Fruit fly (Drosophila melanogaster) whole organism, embryonic: Measurements from ENCODE around the gene Rab3GAP1.

Source experiments
- Ada2b ChIP-seq: fragments of 200-800 bp; sonication (Bioruptor generic); IDR thresholded peaks from 2 replicates; pipeline ENCODE4 v1.3.6; 2022; ENCODE audit warnings: missing biosample characterization, missing genetic modification characterization
- Bteb2 ChIP-seq: fragments of 200-800 bp; sonication (Bioruptor generic); optimal IDR thresholded peaks from 2 replicates; lab custom pipeline; 2016; ENCODE audit warnings: missing biosample characterization, missing genetic modification characterization
- CG10147 ChIP-seq: fragments of 200-800 bp; sonication (Bioruptor generic); optimal IDR thresholded peaks from 2 replicates; lab custom pipeline; 2019; ENCODE audit warnings: missing biosample characterization, mild to moderate bottlenecking, missing genetic modification characterization, moderate library complexity
- CG10366 ChIP-seq: fragments of 200-800 bp; sonication (Bioruptor generic); IDR thresholded peaks from 2 replicates; pipeline ENCODE4 v1.3.6; 2022; ENCODE audit warnings: missing biosample characterization, missing genetic modification characterization
- CG10431 ChIP-seq: fragments of 200-800 bp; sonication (Bioruptor generic); optimal IDR thresholded peaks from 3 replicates; lab custom pipeline; 2018; ENCODE audit warnings: missing biosample characterization, mild to moderate bottlenecking, missing genetic modification characterization
- CG10979 ChIP-seq: fragments of 200-800 bp; sonication (Bioruptor generic); optimal IDR thresholded peaks from 2 replicates; lab custom pipeline; 2018; ENCODE audit warnings: missing biosample characterization, mild to moderate bottlenecking, missing genetic modification characterization, moderate library complexity
- CG11085 ChIP-seq: fragments of 200-800 bp; sonication (Bioruptor generic); IDR thresholded peaks from 2 replicates; pipeline ENCODE4 v1.3.6; 2022; ENCODE audit warnings: missing biosample characterization, missing genetic modification characterization
- CG1603 ChIP-seq: fragments of 200-800 bp; sonication (Bioruptor generic); optimal IDR thresholded peaks from 2 replicates; lab custom pipeline; 2019; ENCODE audit warnings: missing biosample characterization, mild to moderate bottlenecking, missing genetic modification characterization, moderate library complexity
- CG17359 ChIP-seq: fragments of 200-800 bp; sonication (Bioruptor generic); optimal IDR thresholded peaks from 3 replicates; lab custom pipeline; 2018; ENCODE audit warnings: missing biosample characterization, mild to moderate bottlenecking, missing genetic modification characterization, moderate library complexity
- CG17612 ChIP-seq: fragments of 200-800 bp; sonication (Bioruptor generic); IDR thresholded peaks from 2 replicates; pipeline ENCODE4 v1.3.6; 2022; ENCODE audit warnings: missing biosample characterization, missing genetic modification characterization
- CG2202 ChIP-seq: fragments of 200-800 bp; sonication (Bioruptor generic); optimal IDR thresholded peaks from 2 replicates; lab custom pipeline; 2018; ENCODE audit warnings: missing biosample characterization, mild to moderate bottlenecking, missing genetic modification characterization
- CG30403 ChIP-seq: fragments of 200-800 bp; sonication (Bioruptor generic); optimal IDR thresholded peaks from 3 replicates; lab custom pipeline; 2016; ENCODE audit warnings: missing biosample characterization, missing genetic modification characterization
- CG30431 ChIP-seq: fragments of 200-800 bp; sonication (Bioruptor generic); optimal IDR thresholded peaks from 2 replicates; lab custom pipeline; 2017; ENCODE audit warnings: missing biosample characterization, missing genetic modification characterization
- CG4404 ChIP-seq: fragments of 200-800 bp; sonication (Bioruptor generic); IDR thresholded peaks from 2 replicates; pipeline ENCODE4 v1.3.6; 2022; ENCODE audit warnings: missing biosample characterization, missing genetic modification characterization
- CG7928 ChIP-seq: fragments of 200-800 bp; sonication (Bioruptor generic); optimal IDR thresholded peaks from 2 replicates; lab custom pipeline; 2017; ENCODE audit warnings: missing biosample characterization, mild to moderate bottlenecking, missing genetic modification characterization
- CG8089 ChIP-seq: fragments of 200-800 bp; sonication (Bioruptor generic); optimal IDR thresholded peaks from 3 replicates; lab custom pipeline; 2016; ENCODE audit warnings: missing biosample characterization, missing genetic modification characterization
- CG9817 ChIP-seq: fragments of 200-800 bp; sonication (Bioruptor generic); optimal IDR thresholded peaks from 2 replicates; lab custom pipeline; 2018; ENCODE audit warnings: missing biosample characterization, mild to moderate bottlenecking, missing genetic modification characterization, moderate library complexity
- D19A ChIP-seq: fragments of 200-800 bp; optimal IDR thresholded peaks from 3 replicates; lab custom pipeline; 2019; ENCODE audit warnings: missing biosample characterization, mild to moderate bottlenecking, missing genetic modification characterization, moderate library complexity
- Drgx ChIP-seq: fragments of 200-800 bp; sonication (Bioruptor generic); IDR thresholded peaks from 2 replicates; pipeline ENCODE4 v1.3.6; 2022; ENCODE audit warnings: missing biosample characterization, missing genetic modification characterization
- Fer1 ChIP-seq: fragments of 200-800 bp; sonication (Bioruptor generic); optimal IDR thresholded peaks from 2 replicates; lab custom pipeline; 2017; ENCODE audit warnings: missing biosample characterization, mild to moderate bottlenecking, missing genetic modification characterization
- Hey ChIP-seq: fragments of 200-800 bp; sonication (Bioruptor generic); optimal IDR thresholded peaks from 3 replicates; lab custom pipeline; 2018; ENCODE audit warnings: missing biosample characterization, mild to moderate bottlenecking, missing genetic modification characterization
- Hmr ChIP-seq: fragments of 200-800 bp; sonication (Bioruptor generic); optimal IDR thresholded peaks from 3 replicates; lab custom pipeline; 2017; ENCODE audit warnings: mild to moderate bottlenecking, missing biosample characterization, missing genetic modification reagents, missing genetic modification characterization
- Hr78 ChIP-seq, 2 experiments: fragments of 200-800 bp in 1 of 2; fragments of >200 bp in 1 of 2; sonication (Bioruptor generic) in 1 of 2; optimal IDR thresholded peaks; 2 replicates each; lab custom pipeline; 2017 to 2019; ENCODE audit warnings: missing biosample characterization in 2 of 2, missing genetic modification characterization in 2 of 2, mild to moderate bottlenecking in 1 of 2, moderate library complexity in 1 of 2
- Jarid2 ChIP-seq: fragments of 200-800 bp; sonication (Bioruptor generic); optimal IDR thresholded peaks from 3 replicates; lab custom pipeline; 2017; ENCODE audit warnings: mild to moderate bottlenecking, missing biosample characterization, missing genetic modification reagents, missing genetic modification characterization
- Kr ChIP-seq: fragments of 200-800 bp; sonication (Bioruptor generic); optimal IDR thresholded peaks from 2 replicates; lab custom pipeline; 2017; ENCODE audit warnings: missing biosample characterization, mild to moderate bottlenecking, missing genetic modification characterization
- Lhr ChIP-seq: fragments of 200-800 bp; sonication (Bioruptor generic); optimal IDR thresholded peaks from 3 replicates; lab custom pipeline; 2017; ENCODE audit warnings: mild to moderate bottlenecking, missing biosample characterization, missing genetic modification reagents, missing genetic modification characterization
- MBD-R2 ChIP-seq: fragments of 200-800 bp; sonication (Bioruptor generic); IDR thresholded peaks from 2 replicates; pipeline ENCODE4 v1.3.6; 2022; ENCODE audit warnings: missing biosample characterization, missing genetic modification characterization
- Meics ChIP-seq: fragments of 200-800 bp; sonication (Bioruptor generic); optimal IDR thresholded peaks from 2 replicates; lab custom pipeline; 2017; ENCODE audit warnings: missing biosample characterization, mild to moderate bottlenecking, missing genetic modification characterization
- NK7.1 ChIP-seq: fragments of 200-800 bp; sonication (Bioruptor generic); optimal IDR thresholded peaks from 3 replicates; lab custom pipeline; 2016; ENCODE audit warnings: missing biosample characterization, missing genetic modification characterization
- Taf1 ChIP-seq: fragments of 200-800 bp; sonication (Bioruptor generic); IDR thresholded peaks from 2 replicates; pipeline ENCODE4 v1.3.6; 2022; ENCODE audit warnings: missing biosample characterization, missing genetic modification characterization
- ap ChIP-seq: fragments of 200-800 bp; sonication (Bioruptor generic); IDR thresholded peaks from 2 replicates; pipeline ENCODE4 v1.3.6; 2022; ENCODE audit warnings: missing biosample characterization, missing genetic modification characterization
- ara ChIP-seq: fragments of 200-800 bp; sonication (Bioruptor generic); IDR thresholded peaks from 2 replicates; pipeline ENCODE4 v1.3.6; 2022; ENCODE audit warnings: missing biosample characterization, missing genetic modification characterization
- bsh ChIP-seq, 2 experiments: fragments of 200-800 bp; sonication (Bioruptor generic); optimal IDR thresholded peaks; 2 replicates each; lab custom pipeline; 2017 to 2018; ENCODE audit warnings: mild to moderate bottlenecking in 2 of 2, missing biosample characterization in 2 of 2, missing genetic modification characterization in 2 of 2, moderate library complexity in 1 of 2
- cato ChIP-seq: fragments of 200-800 bp; sonication (Bioruptor generic); optimal IDR thresholded peaks from 2 replicates; lab custom pipeline; 2016; ENCODE audit warnings: missing biosample characterization, missing genetic modification characterization, borderline replicate concordance
- dm ChIP-seq: fragments of 200-800 bp; sonication (Bioruptor generic); optimal IDR thresholded peaks from 3 replicates; lab custom pipeline; 2016; ENCODE audit warnings: missing biosample characterization, missing genetic modification characterization
- eyg ChIP-seq: fragments of 200-800 bp; sonication (Bioruptor generic); optimal IDR thresholded peaks from 3 replicates; lab custom pipeline; 2016; ENCODE audit warnings: missing biosample characterization, missing genetic modification characterization
- hb ChIP-seq: fragments of 200-800 bp; sonication (Bioruptor generic); IDR thresholded peaks from 3 replicates; pipeline ENCODE4 v1.3.6; 2022; ENCODE audit warnings: missing biosample characterization, missing genetic modification characterization; ENCODE audit not compliant: partially characterized antibody
- ind ChIP-seq: fragments of 200-800 bp; sonication (Bioruptor generic); optimal IDR thresholded peaks from 3 replicates; lab custom pipeline; 2016; ENCODE audit warnings: missing biosample characterization, missing genetic modification characterization
- lab ChIP-seq: fragments of 200-800 bp; sonication (Bioruptor generic); optimal IDR thresholded peaks from 3 replicates; lab custom pipeline; 2017; ENCODE audit warnings: missing biosample characterization, missing genetic modification characterization, mild to moderate bottlenecking, moderate library complexity, missing genetic modification reagents
- luna ChIP-seq: fragments of 200-800 bp; sonication (Bioruptor generic); optimal IDR thresholded peaks from 2 replicates; lab custom pipeline; 2016; ENCODE audit warnings: missing biosample characterization, missing genetic modification characterization
- phol ChIP-seq: fragments of 200-800 bp; sonication (Bioruptor generic); optimal IDR thresholded peaks from 3 replicates; lab custom pipeline; 2018; ENCODE audit warnings: missing biosample characterization, mild to moderate bottlenecking, missing genetic modification characterization, moderate library complexity
- sd ChIP-seq: fragments of 200-800 bp; sonication (Bioruptor generic); optimal IDR thresholded peaks from 3 replicates; lab custom pipeline; 2018; ENCODE audit warnings: missing biosample characterization, mild to moderate bottlenecking, missing genetic modification characterization, moderate library complexity
- sens ChIP-seq: fragments of 200-800 bp; sonication (Bioruptor generic); peaks from one replicate; lab custom pipeline; 2016; ENCODE audit warnings: missing biosample characterization, missing genetic modification characterization
- sisA ChIP-seq: fragments of 200-800 bp; sonication (Bioruptor generic); IDR thresholded peaks from 2 replicates; pipeline ENCODE4 v1.3.6; 2022; ENCODE audit warnings: missing biosample characterization, missing genetic modification characterization
- stc ChIP-seq: fragments of 200-800 bp; sonication (Bioruptor generic); IDR thresholded peaks from 2 replicates; pipeline ENCODE4 v1.3.6; 2022; ENCODE audit warnings: missing biosample characterization, missing genetic modification characterization
- stwl ChIP-seq: fragments of 200-800 bp; sonication (Bioruptor generic); optimal IDR thresholded peaks from 3 replicates; lab custom pipeline; 2018; ENCODE audit warnings: missing biosample characterization, mild to moderate bottlenecking, missing genetic modification characterization, moderate library complexity
- yki ChIP-seq: fragments of >200 bp; optimal IDR thresholded peaks from 3 replicates; lab custom pipeline; 2018

Rab3GAP1 gene

DNA sequence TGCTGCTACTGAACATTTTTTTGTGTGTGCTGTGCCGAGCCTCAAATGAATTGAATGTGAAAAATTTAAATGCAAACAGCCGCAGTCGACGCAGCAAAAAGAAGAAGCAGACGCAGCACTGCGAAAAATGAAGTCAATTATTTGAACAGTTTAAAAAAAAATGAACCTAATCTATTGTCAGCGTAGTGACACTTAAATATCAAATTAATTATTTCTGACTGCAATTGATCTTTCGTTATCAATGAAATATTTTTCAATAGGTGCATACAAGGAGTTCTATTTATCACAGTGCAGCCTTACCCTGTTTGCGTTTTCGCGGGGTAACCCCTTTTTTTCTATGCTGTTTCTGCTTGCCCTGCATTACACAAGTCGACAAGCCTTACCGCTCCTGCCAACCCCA lies 35.4 kb downstream of the Rab3GAP1 start (continued):
- no peak for TF ChIP-seq Hey (tag; lab: Kevin White, UChicago)
- no peak for TF ChIP-seq cato (GFP tag; lab: Kevin White, UChicago)
- TF ChIP-seq CG30403 (GFP tag; lab: Kevin White, UChicago): peak; percentile 8
- TF ChIP-seq Kr (GFP tag; lab: Kevin White, UChicago): no peak

DNA sequence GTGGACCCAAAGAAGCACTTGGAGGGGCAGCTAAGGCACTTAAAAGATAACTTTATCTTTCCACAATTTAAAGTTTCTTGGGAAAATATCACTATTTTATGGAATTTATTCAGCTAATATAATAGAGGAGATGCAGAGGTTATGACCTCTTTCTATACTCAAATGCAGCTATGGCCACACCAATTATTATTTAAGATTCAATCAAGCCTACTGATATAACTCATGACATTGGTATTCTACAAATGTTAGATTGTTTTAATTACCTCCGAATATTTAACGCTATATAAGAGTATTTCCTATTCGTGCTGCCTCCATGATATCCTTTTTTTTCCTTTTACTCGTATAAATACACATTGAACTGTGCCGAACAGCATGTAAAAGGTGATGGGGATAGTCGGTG lies 36.9 kb downstream of the Rab3GAP1 start:
- TF ChIP-seq stwl (peak; percentile 80), D19A (tag; lab: Kevin White, UChicago) (peak; percentile 29), Lhr (GFP tag; lab: Kevin White, UChicago) (no peak), Hr78 (GFP tag; optimal IDR thresholded peaks at IDR 0.05; lab: Kevin White, UChicago) (peak in 1 of 2 experiments; percentile 26)

DNA sequence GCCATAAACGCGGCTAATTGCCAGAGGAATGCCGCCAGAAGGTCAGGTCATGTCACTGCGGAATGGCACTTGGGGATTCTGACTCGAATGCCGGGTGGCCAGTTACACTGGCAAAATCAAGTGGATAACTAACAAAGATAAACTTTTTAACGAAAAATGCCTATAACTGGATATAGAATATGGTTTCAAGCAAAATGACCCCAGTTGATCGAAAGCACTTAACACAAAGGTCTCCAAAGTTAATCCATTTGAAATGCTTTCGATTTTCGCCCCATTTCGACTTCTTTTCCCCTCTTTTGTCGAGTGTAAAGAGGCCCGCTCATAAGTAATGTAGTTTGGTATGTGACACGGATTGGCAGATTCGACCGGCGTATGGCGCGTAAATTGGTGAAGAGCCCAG lies 42.3 kb downstream of the Rab3GAP1 start:
- TF ChIP-seq CG2202 (tag; lab: Kevin White, UChicago): no peak
- TF ChIP-seq Lhr (GFP tag; lab: Kevin White, UChicago): no peak
- TF ChIP-seq ara: no peak
- peak; percentile 14 for TF ChIP-seq phol (tag; lab: Kevin White, UChicago)
- no peak for TF ChIP-seq CG11085
- no peak for TF ChIP-seq hb (GFP tag; lab: Robert Waterston, UW)
- no peak for TF ChIP-seq Taf1 (GFP tag; lab: Robert Waterston, UW)
- peak; percentile 11 for TF ChIP-seq CG10979
- no peak for TF ChIP-seq CG9817 (tag; lab: Kevin White, UChicago)
- TF ChIP-seq CG30403 (GFP tag; lab: Kevin White, UChicago): no peak
- no peak for TF ChIP-seq luna (GFP tag; lab: Kevin White, UChicago)
- peak; percentile 26; the same call in 1 of the 2 replicates for TF ChIP-seq sisA (GFP tag; lab: Robert Waterston, UW)
- TF ChIP-seq sd (tag; lab: Kevin White, UChicago): peak; percentile 17
- TF ChIP-seq NK7.1 (GFP tag; lab: Kevin White, UChicago): no peak
- TF ChIP-seq Fer1: peak; percentile 24
- peak; percentile 34 for TF ChIP-seq lab (GFP tag; lab: Kevin White, UChicago)
- TF ChIP-seq yki (lab: Kevin White, UChicago): no peak
- TF ChIP-seq bsh (GFP tag; optimal IDR thresholded peaks at IDR 0.05; lab: Kevin White, UChicago): peak in 1 of 2 experiments; percentile 19
- peak; percentile 14 for TF ChIP-seq ind (GFP tag; lab: Kevin White, UChicago)
- TF ChIP-seq Hmr (GFP tag; lab: Kevin White, UChicago): peak; percentile 17
- TF ChIP-seq CG10147 (GFP tag; lab: Kevin White, UChicago): no peak
- no peak for TF ChIP-seq CG17612
- no peak for TF ChIP-seq CG7928
- TF ChIP-seq CG17359: peak; percentile 29
- TF ChIP-seq CG10431 (GFP tag; lab: Kevin White, UChicago): no peak
- no peak for TF ChIP-seq eyg (GFP tag; lab: Kevin White, UChicago)
- TF ChIP-seq sens (GFP tag; lab: Kevin White, UChicago): peak; percentile 54
- TF ChIP-seq CG4404 (GFP tag; lab: Robert Waterston, UW): no peak
- TF ChIP-seq Meics (GFP tag; lab: Kevin White, UChicago): peak; percentile 2
- TF ChIP-seq CG1603 (tag; lab: Kevin White, UChicago): peak; percentile 28
- TF ChIP-seq Drgx (GFP tag; lab: Robert Waterston, UW): 0 out of 2 replicates have a peak, but pooled peaks have one; percentile 12
- 0 out of 2 replicates have a peak, but pooled peaks have one; percentile 8 for TF ChIP-seq Ada2b (GFP tag; lab: Robert Waterston, UW)
- TF ChIP-seq Bteb2 (GFP tag; lab: Kevin White, UChicago): no peak
- TF ChIP-seq Jarid2 (GFP tag; lab: Kevin White, UChicago): no peak
- no peak for TF ChIP-seq CG10366 (GFP tag; lab: Robert Waterston, UW)
- TF ChIP-seq stc (GFP tag; lab: Robert Waterston, UW): no peak
- no peak for TF ChIP-seq ap (GFP tag; lab: Robert Waterston, UW)
- TF ChIP-seq MBD-R2 (GFP tag; lab: Robert Waterston, UW): no peak
- no peak for TF ChIP-seq CG8089
- no peak for TF ChIP-seq CG30431
- no peak for TF ChIP-seq dm
